Fruit fly (Drosophila melanogaster) whole organism, prepupa: ENCODE results near the gene CG4629.

Experiments
- Blimp-1 ChIP-seq: fragments of 200-800 bp; sonication (Bioruptor generic); optimal IDR thresholded peaks from 3 replicates; lab custom pipeline; 2017; ENCODE audit warnings: missing biosample characterization, missing genetic modification characterization, mild to moderate bottlenecking, moderate library complexity, missing genetic modification reagents
- CG15336 ChIP-seq: fragments of 200-800 bp; sonication (Bioruptor generic); IDR thresholded peaks from 2 replicates; pipeline ENCODE4 v1.3.6; 2022; ENCODE audit warnings: missing biosample characterization, missing genetic modification characterization
- CG1621 ChIP-seq: fragments of 200-800 bp; sonication (Bioruptor generic); optimal IDR thresholded peaks from 3 replicates; lab custom pipeline; 2018; ENCODE audit warnings: missing biosample characterization, mild to moderate bottlenecking, missing genetic modification characterization
- CG6854 ChIP-seq: fragments of 200-800 bp; sonication (Bioruptor generic); optimal IDR thresholded peaks from 2 replicates; lab custom pipeline; 2017; ENCODE audit warnings: missing biosample characterization, mild to moderate bottlenecking, missing genetic modification characterization
- CG8319 ChIP-seq: fragments of 200-800 bp; sonication (Bioruptor generic); optimal IDR thresholded peaks from 3 replicates; lab custom pipeline; 2016; ENCODE audit warnings: missing biosample characterization, missing genetic modification characterization
- Eip93F ChIP-seq: fragments of 200-800 bp; sonication (Bioruptor generic); optimal IDR thresholded peaks from 2 replicates; lab custom pipeline; 2016; ENCODE audit warnings: missing biosample characterization, mild to moderate bottlenecking, missing genetic modification characterization
- Hr39 ChIP-seq: fragments of 200-800 bp; sonication (Bioruptor generic); optimal IDR thresholded peaks from 2 replicates; lab custom pipeline; 2016; ENCODE audit warnings: missing biosample characterization, missing genetic modification characterization
- net ChIP-seq: fragments of 200-800 bp; sonication (Bioruptor generic); optimal IDR thresholded peaks from 3 replicates; lab custom pipeline; 2016; ENCODE audit warnings: missing biosample characterization, missing genetic modification characterization
- pdm3 ChIP-seq: fragments of 200-800 bp; sonication (Bioruptor generic); optimal IDR thresholded peaks from 3 replicates; lab custom pipeline; 2016; ENCODE audit warnings: missing biosample characterization, missing genetic modification characterization

dm6 chr2L:1125437-1125836 is 23.1 kb upstream of the CG4629 start:
- no peak for TF ChIP-seq CG6854 (GFP tag; lab: Kevin White, UChicago)
- TF ChIP-seq CG8319 (GFP tag; lab: Kevin White, UChicago), result no peak
- no peak for TF ChIP-seq pdm3 (GFP tag; lab: Kevin White, UChicago)
- no peak for TF ChIP-seq Blimp-1 (GFP tag; lab: Kevin White, UChicago)
- TF ChIP-seq CG15336 (GFP tag; lab: Robert Waterston, UW), result no peak
- TF ChIP-seq Hr39 (GFP tag; lab: Kevin White, UChicago), result no peak
- no peak for TF ChIP-seq CG1621 (tag; lab: Kevin White, UChicago)
- no peak for TF ChIP-seq Eip93F (GFP tag; lab: Kevin White, UChicago)
- no peak for TF ChIP-seq net (GFP tag; lab: Kevin White, UChicago)
